Worm (Caenorhabditis elegans): ENCODE data around the gene nhr-127.

ce11 chrV:16220020-16220419, 39.8 kb upstream of the nhr-127 start:
- TF ChIP-seq nhr-77 (tag; optimal IDR thresholded peaks at IDR 0.05), result no peak
- TF ChIP-seq nhr-90 (tag; optimal IDR thresholded peaks at IDR 0.05; ENCODE audit: poor library complexity), result no peak
- no peak for TF ChIP-seq zag-1 (tag; optimal IDR thresholded peaks at IDR 0.05)
- no peak for TF ChIP-seq mep-1 (tag; optimal IDR thresholded peaks at IDR 0.05)
- no peak for TF ChIP-seq zip-4 (GFP tag; optimal IDR thresholded peaks at IDR 0.05)
- no peak for TF ChIP-seq nhr-28 (tag; optimal IDR thresholded peaks at IDR 0.05)
- TF ChIP-seq unc-62 (GFP tag; optimal IDR thresholded peaks at IDR 0.05), result no peak
- TF ChIP-seq elt-3 (tag; optimal IDR thresholded peaks at IDR 0.05), result no peak

All from whole organism, L1 larva.